Fruit fly (Drosophila melanogaster) whole organism, adult: Measurements from ENCODE around the gene CG31704.

Source experiments
- CG14711 ChIP-seq: fragments of 200-800 bp; sonication (Bioruptor generic); optimal IDR thresholded peaks from 2 replicates; lab custom pipeline; 2018; ENCODE audit warnings: missing biosample characterization, mild to moderate bottlenecking, missing genetic modification characterization, moderate library complexity
- CG33017 ChIP-seq: fragments of 200-800 bp; sonication (Bioruptor generic); optimal IDR thresholded peaks from 2 replicates; lab custom pipeline; 2018; ENCODE audit warnings: missing biosample characterization, mild to moderate bottlenecking, missing genetic modification characterization, moderate library complexity
- kay ChIP-seq: fragments of 200-800 bp; sonication (Bioruptor generic); peaks from one replicate; lab custom pipeline; 2016; ENCODE audit warnings: missing biosample characterization, missing genetic modification characterization, borderline replicate concordance
- pad ChIP-seq: fragments of 200-800 bp; sonication (Bioruptor generic); optimal IDR thresholded peaks from 3 replicates; lab custom pipeline; 2017; ENCODE audit warnings: missing biosample characterization, missing genetic modification characterization, mild to moderate bottlenecking, moderate library complexity, missing genetic modification reagents

DNA sequence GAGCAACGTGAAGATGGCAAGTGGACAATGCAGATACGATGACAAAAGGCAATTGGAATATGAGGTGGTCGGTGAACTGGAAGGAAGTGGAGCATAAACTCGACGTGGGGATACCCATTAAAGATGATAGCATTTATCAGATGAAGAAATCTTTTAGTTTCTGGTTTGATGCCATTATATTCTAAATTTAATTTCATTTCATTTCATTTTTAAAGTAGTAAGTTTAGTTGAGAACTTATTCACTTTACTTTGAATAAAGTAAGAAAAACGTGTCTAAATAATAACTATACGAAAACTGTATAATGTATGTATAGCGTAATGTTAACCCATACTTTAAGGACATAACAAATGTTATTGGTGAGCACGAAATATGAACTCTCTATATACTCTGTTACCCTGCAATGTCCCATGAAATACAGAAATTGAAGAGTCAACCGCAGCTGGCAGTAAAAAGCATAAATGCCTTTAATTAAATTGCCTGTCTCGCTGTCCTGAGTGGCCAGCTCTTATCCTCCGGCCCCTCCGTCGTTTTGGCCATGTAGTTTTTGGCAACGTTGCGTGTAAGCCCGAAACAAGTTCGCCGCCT is 30.5 kb downstream of the CG31704 start:
- TF ChIP-seq pad (GFP tag; lab: Kevin White, UChicago) (no peak), CG14711 (tag; lab: Kevin White, UChicago) (no peak), kay (no peak), CG33017 (tag; lab: Kevin White, UChicago) (no peak)
